Worm (Caenorhabditis elegans): ENCODE data around the gene Y69A2AR.51.

DNA sequence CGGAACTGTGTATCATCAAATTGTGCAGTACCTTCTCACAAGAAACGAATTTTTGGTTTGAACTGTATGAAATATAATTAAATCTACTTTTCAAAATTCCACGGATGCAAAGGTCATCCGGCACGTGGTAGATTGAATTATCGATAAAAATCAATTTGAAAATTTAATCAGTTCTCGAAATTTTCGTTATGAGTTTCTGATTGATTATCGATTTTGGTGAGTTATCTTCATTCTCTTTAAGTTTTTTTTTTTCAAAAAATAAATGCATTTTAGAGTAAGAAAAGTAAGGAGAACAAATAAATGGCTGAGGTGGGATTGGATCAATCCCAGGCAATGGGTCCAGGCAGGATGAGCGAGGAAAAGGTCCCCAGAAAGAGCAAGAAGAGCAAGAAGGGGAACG is 25.2 kb downstream of the Y69A2AR.51 start, which contains the start of gene Y69A2AR.47:
- no peak for TF ChIP-seq repo-1 (tag; optimal IDR thresholded peaks at IDR 0.05)
- no peak for TF ChIP-seq F10E7.11 (tag; optimal IDR thresholded peaks at IDR 0.05)
- TF ChIP-seq F23B12.7 (tag; optimal IDR thresholded peaks at IDR 0.05; ENCODE audit: insufficient read depth): no peak
- no peak for TF ChIP-seq ztf-18 (tag; optimal IDR thresholded peaks at IDR 0.05)
- TF ChIP-seq ztf-28 (GFP tag; IDR thresholded peaks at IDR 0.05): no peak
- TF ChIP-seq T07F8.4 (tag; optimal IDR thresholded peaks at IDR 0.05): no peak
- no peak for TF ChIP-seq ama-1 (optimal IDR thresholded peaks at IDR 0.05)
- TF ChIP-seq ama-1 (GFP tag; optimal IDR thresholded peaks at IDR 0.05): no peak
- TF ChIP-seq dpff-1 (tag; optimal IDR thresholded peaks at IDR 0.05): no peak
- TF ChIP-seq madf-3 (GFP tag; IDR thresholded peaks at IDR 0.05): no peak
- no peak for TF ChIP-seq B0035.1 (tag; optimal IDR thresholded peaks at IDR 0.05)
- no peak for TF ChIP-seq attf-3 (GFP tag; conservative IDR thresholded peaks at IDR 0.05)
- no peak for TF ChIP-seq hsf-1 (GFP tag; IDR thresholded peaks at IDR 0.05)
- no peak for TF ChIP-seq egl-44 (GFP tag; IDR thresholded peaks at IDR 0.05)
- no peak for TF ChIP-seq tbp1 (GFP tag; optimal IDR thresholded peaks at IDR 0.05)
